Fruit fly (Drosophila melanogaster) whole organism, adult: ENCODE measurements around the gene CG8837.
A peak's percentile ranks its signal among the peaks of the same experiment; 100 is the strongest.

Experiments
- CG11617 ChIP-seq: fragments of 200-800 bp; sonication (Bioruptor generic); optimal IDR thresholded peaks from 2 replicates; lab custom pipeline; 2017; ENCODE audit warnings: mild to moderate bottlenecking, missing biosample characterization, missing genetic modification reagents, missing genetic modification characterization
- CG12768 ChIP-seq: fragments of 200-800 bp; sonication (Bioruptor generic); optimal IDR thresholded peaks from 2 replicates; lab custom pipeline; 2017; ENCODE audit warnings: missing biosample characterization, missing genetic modification characterization, mild to moderate bottlenecking, moderate library complexity, missing genetic modification reagents
- CG14711 ChIP-seq: fragments of 200-800 bp; sonication (Bioruptor generic); optimal IDR thresholded peaks from 2 replicates; lab custom pipeline; 2018; ENCODE audit warnings: missing biosample characterization, mild to moderate bottlenecking, missing genetic modification characterization, moderate library complexity
- CG1620 ChIP-seq: fragments of 200-800 bp; sonication (Bioruptor generic); optimal IDR thresholded peaks from 2 replicates; lab custom pipeline; 2016; ENCODE audit warnings: missing biosample characterization, missing genetic modification characterization
- CG33017 ChIP-seq: fragments of 200-800 bp; sonication (Bioruptor generic); optimal IDR thresholded peaks from 2 replicates; lab custom pipeline; 2018; ENCODE audit warnings: missing biosample characterization, mild to moderate bottlenecking, missing genetic modification characterization, moderate library complexity
- CG5204 ChIP-seq: fragments of 200-800 bp; sonication (Bioruptor generic); optimal IDR thresholded peaks from 2 replicates; lab custom pipeline; 2016; ENCODE audit warnings: missing biosample characterization, missing genetic modification characterization
- CG7045 ChIP-seq: fragments of 200-800 bp; sonication (Bioruptor generic); optimal IDR thresholded peaks from 2 replicates; lab custom pipeline; 2017; ENCODE audit warnings: missing biosample characterization, mild to moderate bottlenecking, missing genetic modification characterization
- CG7101 ChIP-seq: fragments of 200-800 bp; sonication (Bioruptor generic); optimal IDR thresholded peaks from 2 replicates; lab custom pipeline; 2018; ENCODE audit warnings: missing biosample characterization, mild to moderate bottlenecking, missing genetic modification characterization, moderate library complexity
- Clk ChIP-seq: fragments of 200-800 bp; sonication (Bioruptor generic); optimal IDR thresholded peaks from 2 replicates; lab custom pipeline; 2017; ENCODE audit warnings: missing biosample characterization, missing genetic modification characterization
- Crg-1 ChIP-seq: fragments of 200-800 bp; sonication (Bioruptor generic); optimal IDR thresholded peaks from 2 replicates; lab custom pipeline; 2016; ENCODE audit warnings: missing biosample characterization, missing genetic modification characterization
- Hr96 ChIP-seq: fragments of 200-800 bp; sonication (Bioruptor generic); optimal IDR thresholded peaks from 2 replicates; lab custom pipeline; 2016; ENCODE audit warnings: missing biosample characterization, missing genetic modification characterization
- Mnt ChIP-seq: fragments of 200-800 bp; sonication (Bioruptor generic); optimal IDR thresholded peaks from 2 replicates; lab custom pipeline; 2016; ENCODE audit warnings: missing biosample characterization, mild to moderate bottlenecking, missing genetic modification characterization
- bab1 ChIP-seq: fragments of 200-800 bp; sonication (Bioruptor generic); optimal IDR thresholded peaks from 3 replicates; lab custom pipeline; 2019; ENCODE audit warnings: missing biosample characterization, mild to moderate bottlenecking, missing genetic modification characterization, moderate library complexity
- cic ChIP-seq: fragments of 200-800 bp; sonication (Bioruptor generic); optimal IDR thresholded peaks from 2 replicates; lab custom pipeline; 2017; ENCODE audit warnings: missing biosample characterization, mild to moderate bottlenecking, missing genetic modification characterization, moderate library complexity
- cnc ChIP-seq, 2 experiments: fragments of >200 bp; optimal IDR thresholded peaks; 2 replicates each; lab custom pipeline; 2017
- kay ChIP-seq: fragments of 200-800 bp; sonication (Bioruptor generic); peaks from one replicate; lab custom pipeline; 2016; ENCODE audit warnings: missing biosample characterization, missing genetic modification characterization, borderline replicate concordance
- ovo ChIP-seq: fragments of 200-800 bp; sonication (Bioruptor generic); optimal IDR thresholded peaks from 2 replicates; lab custom pipeline; 2016; ENCODE audit warnings: missing biosample characterization, missing genetic modification characterization
- pad ChIP-seq: fragments of 200-800 bp; sonication (Bioruptor generic); optimal IDR thresholded peaks from 3 replicates; lab custom pipeline; 2017; ENCODE audit warnings: missing biosample characterization, missing genetic modification characterization, mild to moderate bottlenecking, moderate library complexity, missing genetic modification reagents
- tj ChIP-seq: fragments of 200-800 bp; sonication (Bioruptor generic); optimal IDR thresholded peaks from 3 replicates; lab custom pipeline; 2017; ENCODE audit warnings: missing biosample characterization, mild to moderate bottlenecking, missing genetic modification characterization, moderate library complexity
- toe ChIP-seq: fragments of 200-800 bp; sonication (Bioruptor generic); optimal IDR thresholded peaks from 2 replicates; lab custom pipeline; 2016; ENCODE audit warnings: missing biosample characterization, missing genetic modification characterization

Gene CG8837

DNA sequence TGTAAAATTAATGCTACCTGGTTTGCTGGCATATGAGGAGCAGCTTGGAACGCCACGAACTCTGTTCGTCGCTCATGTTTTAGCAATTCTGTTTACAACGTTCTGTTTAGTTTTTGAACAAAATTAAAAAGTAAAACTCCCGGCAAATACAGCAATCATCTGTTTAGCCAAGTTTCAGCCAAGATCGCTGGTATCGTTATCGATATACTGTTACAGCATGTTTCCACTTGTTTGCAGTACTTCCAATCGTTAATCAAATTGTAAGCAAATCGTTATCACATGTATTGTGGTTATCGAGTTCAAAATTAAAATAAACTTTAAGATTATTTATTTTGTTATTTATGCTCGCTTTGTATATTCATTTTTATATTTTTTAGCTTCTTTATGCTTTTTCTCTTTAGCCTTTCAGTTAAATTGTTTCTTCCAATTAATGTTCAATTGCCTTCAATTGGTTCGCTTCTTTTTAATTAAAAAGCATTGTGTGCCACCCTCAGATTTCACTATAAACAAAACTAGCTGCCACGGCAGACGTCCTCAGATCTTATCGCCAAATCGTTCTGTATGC lies at the start of gene CG8837, which contains the start of gene Fign:
TSS of gene CG8837 (plus strand) at position 515 of the 565 bp plus-strand sequence.
TSS of gene Fign (minus strand) at position 142 of the 565 bp plus-strand sequence.
- TF ChIP-seq Crg-1 (GFP tag; lab: Kevin White, UChicago) = no peak
- TF ChIP-seq bab1 (GFP tag; lab: Kevin White, UChicago) = no peak
- no peak for TF ChIP-seq CG12768 (GFP tag; lab: Kevin White, UChicago)
- TF ChIP-seq Clk (GFP tag; lab: Kevin White, UChicago) = no peak
- TF ChIP-seq CG5204 (GFP tag; lab: Kevin White, UChicago) = no peak
- no peak for TF ChIP-seq CG11617 (GFP tag; lab: Kevin White, UChicago)
- no peak for TF ChIP-seq Hr96 (GFP tag; lab: Kevin White, UChicago)
- TF ChIP-seq CG14711 = no peak
- TF ChIP-seq toe = no peak
- no peak for TF ChIP-seq ovo
- TF ChIP-seq CG7045 (GFP tag; lab: Kevin White, UChicago) = no peak
- no peak for TF ChIP-seq kay

DNA sequence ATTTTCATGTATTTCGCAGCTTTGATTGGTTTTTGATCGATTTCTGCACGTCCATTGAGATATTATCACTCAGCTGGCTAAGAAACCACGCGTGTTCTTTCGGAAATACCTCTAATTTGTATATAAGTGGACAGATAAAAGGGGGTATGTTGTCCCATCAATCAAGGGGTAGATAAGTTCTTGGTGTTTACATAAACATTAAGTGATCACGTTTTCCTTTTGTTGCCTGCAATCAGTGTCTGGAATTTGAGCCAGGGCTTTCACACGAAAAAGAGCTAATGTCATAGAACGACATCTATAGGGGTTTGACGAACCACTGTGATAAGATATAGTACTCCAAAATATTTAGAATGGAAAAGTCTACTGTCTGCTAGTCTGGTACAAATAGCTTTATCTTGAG lies 41.3 kb upstream of the CG8837 start:
- TF ChIP-seq CG33017 (tag; lab: Kevin White, UChicago) = no peak
- peak; percentile 27 for TF ChIP-seq kay

DNA sequence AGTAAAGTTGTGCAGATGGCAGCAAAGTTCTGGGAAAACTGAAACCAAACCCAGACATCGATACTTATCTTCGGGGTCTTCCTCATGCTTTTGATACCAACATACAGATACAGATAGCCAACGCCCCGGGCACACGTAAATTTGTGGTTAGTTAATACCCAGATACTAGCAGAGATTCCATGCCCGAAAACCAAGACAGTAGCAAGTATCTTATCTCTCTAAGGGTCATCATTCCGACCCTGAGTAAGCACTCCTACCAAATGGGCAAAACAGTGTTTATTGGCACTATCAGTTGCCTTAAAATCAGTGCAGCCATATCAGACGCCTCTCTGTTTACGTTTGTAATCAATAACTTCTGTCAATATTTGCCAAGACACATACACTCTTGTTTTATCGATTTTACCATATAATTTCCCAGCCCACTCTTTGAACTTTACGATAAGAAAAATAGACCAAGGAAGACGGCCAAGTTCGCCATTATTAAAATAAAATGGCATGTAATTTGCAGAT lies 39.5 kb upstream of the CG8837 start, which contains the start of gene OtopLb:
TSS of gene OtopLb (minus strand) at position 51 of the 510 bp plus-strand sequence.
- TF ChIP-seq CG12768 (GFP tag; lab: Kevin White, UChicago) (peak; percentile 88), CG33017 (tag; lab: Kevin White, UChicago) (peak; percentile 35), toe (peak; percentile 10), ovo (peak; percentile 35), CG1620 (GFP tag; lab: Kevin White, UChicago) (no peak), Mnt (GFP tag; lab: Kevin White, UChicago) (peak; percentile 6), bab1 (GFP tag; lab: Kevin White, UChicago) (no peak), kay (peak; percentile 76), cnc (optimal IDR thresholded peaks at IDR 0.05; lab: Kevin White, UChicago) (no peak), Clk (GFP tag; lab: Kevin White, UChicago) (peak; percentile 45), pad (peak; percentile 29), CG11617 (GFP tag; lab: Kevin White, UChicago) (peak; percentile 46), CG14711 (peak; percentile 30), CG7045 (GFP tag; lab: Kevin White, UChicago) (peak; percentile 70), tj (GFP tag; lab: Kevin White, UChicago) (no peak), Crg-1 (GFP tag; lab: Kevin White, UChicago) (peak; percentile 63), CG7101 (peak; percentile 66), Hr96 (GFP tag; lab: Kevin White, UChicago) (no peak), CG5204 (GFP tag; lab: Kevin White, UChicago) (peak; percentile 25), cic (peak; percentile 91)

DNA sequence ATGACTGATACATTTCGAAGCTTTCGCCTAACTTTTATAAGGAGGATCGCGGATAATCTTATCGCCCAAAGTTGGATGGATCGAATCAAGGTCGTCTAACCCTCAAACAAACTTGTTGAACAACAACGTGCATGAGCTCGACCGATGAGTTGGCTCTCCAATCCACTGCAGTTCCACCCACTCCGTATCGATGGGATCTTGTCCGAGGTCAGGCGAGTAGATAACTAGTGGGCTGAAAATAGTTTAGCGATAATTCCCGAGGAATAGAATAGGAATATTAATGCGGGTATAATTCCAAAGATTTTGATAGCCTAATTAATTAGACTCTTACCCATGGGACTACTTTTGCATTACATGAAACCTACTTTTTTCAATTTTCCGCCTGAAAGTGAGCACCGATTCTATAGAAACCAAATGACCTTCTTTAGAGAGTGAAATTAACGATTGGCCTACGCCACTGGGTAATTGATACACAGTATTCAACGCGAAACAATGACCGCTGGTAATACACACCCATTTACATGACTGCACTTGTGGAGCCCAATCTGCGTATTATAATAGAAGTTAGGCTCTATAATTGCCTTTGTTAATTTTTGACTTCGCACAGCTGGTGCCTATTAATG lies 26.2 kb upstream of the CG8837 start:
- TF ChIP-seq CG12768 (GFP tag; lab: Kevin White, UChicago) = no peak
- no peak for TF ChIP-seq Clk (GFP tag; lab: Kevin White, UChicago)
- TF ChIP-seq Crg-1 (GFP tag; lab: Kevin White, UChicago) = no peak
- no peak for TF ChIP-seq cic
- no peak for TF ChIP-seq toe
- TF ChIP-seq CG14711 = no peak
- TF ChIP-seq CG5204 (GFP tag; lab: Kevin White, UChicago) = no peak
- no peak for TF ChIP-seq CG1620 (GFP tag; lab: Kevin White, UChicago)

DNA sequence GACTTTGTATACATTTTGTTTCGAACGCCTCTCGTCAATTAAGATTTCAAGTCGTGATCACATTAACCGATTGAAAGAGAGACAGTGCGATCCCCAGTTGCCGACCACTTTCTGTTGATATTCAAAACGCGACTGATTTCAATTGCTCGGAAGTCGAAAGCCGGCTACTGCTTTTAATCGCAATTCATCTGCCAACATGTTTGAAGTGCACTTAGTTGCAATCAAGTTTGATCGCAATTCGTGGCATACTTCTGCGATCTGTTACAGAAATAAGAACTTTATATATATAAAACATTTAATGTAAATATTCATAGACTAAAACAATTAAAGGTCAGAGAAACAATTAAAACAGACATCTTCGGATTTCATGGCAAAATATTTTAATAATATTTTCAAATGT lies 25.5 kb upstream of the CG8837 start, which contains the start of gene CG9664:
TSS of gene CG9664 (minus strand) at position 135 of the 400 bp plus-strand sequence.
- TF ChIP-seq Mnt (GFP tag; lab: Kevin White, UChicago) (no peak), kay (peak; percentile 24), pad (no peak), Clk (GFP tag; lab: Kevin White, UChicago) (no peak), CG33017 (tag; lab: Kevin White, UChicago) (peak; percentile 13), CG1620 (GFP tag; lab: Kevin White, UChicago) (no peak)

DNA sequence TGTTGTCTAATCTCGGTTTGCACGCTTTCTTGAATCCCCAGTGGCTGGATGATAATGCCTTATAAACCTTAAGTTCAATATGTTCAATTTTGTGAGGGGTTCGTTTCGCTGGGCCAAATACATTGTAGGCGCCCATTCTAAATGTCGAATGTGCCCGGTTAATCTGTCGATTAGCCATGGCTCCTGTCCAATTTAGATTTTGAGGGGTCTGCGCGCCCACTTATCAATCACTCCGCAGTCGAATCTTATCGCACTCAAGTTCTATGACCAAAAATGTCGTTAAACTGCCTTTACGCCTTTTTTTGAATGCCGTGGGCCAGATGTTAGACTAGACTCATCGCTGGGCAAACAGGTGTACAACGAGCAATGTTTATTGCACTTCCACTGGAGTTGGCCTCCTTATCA lies 22.0 kb upstream of the CG8837 start:
- TF ChIP-seq kay (no peak), cic (peak; percentile 1), pad (no peak)

DNA sequence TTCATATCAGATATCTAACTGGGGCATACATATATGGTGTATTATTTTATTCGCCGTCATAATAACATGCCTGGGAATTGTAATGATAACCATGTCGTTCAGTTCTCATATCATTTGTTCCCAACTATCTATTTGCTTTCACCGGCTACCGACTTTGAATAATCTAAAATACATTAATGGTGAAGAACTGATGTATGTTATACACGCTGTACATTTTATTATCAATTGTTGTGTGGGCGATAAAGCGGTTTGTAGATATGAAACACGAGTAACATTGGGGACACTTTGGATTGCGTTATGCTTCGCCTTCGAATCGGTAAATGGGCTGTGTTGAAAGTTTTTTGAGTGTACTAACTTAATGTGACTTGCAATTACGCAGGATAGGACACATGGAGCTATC lies 20.9 kb upstream of the CG8837 start:
- no peak for TF ChIP-seq CG14711
- TF ChIP-seq CG1620 (GFP tag; lab: Kevin White, UChicago) = no peak
- no peak for TF ChIP-seq tj (GFP tag; lab: Kevin White, UChicago)
- TF ChIP-seq pad = no peak
